Worm (Caenorhabditis elegans) whole organism, early embryonic: ENCODE data around the gene clc-6.

ENCODE experiments used
- B0310.2 ChIP-seq: sonication (generic microtip); optimal IDR thresholded peaks from 2 replicates; lab custom pipeline; 2016; ENCODE audit warnings: mild to moderate bottlenecking, missing genetic modification characterization, missing compliant biosample characterization
- F13C5.2 ChIP-seq: sonication (generic microtip); optimal IDR thresholded peaks from 2 replicates; lab custom pipeline; 2017; ENCODE audit warnings: mild to moderate bottlenecking, missing genetic modification characterization, inconsistent platforms, missing compliant biosample characterization
- aly-1 ChIP-seq: sonication (generic microtip); optimal IDR thresholded peaks from 2 replicates; lab custom pipeline; 2016; ENCODE audit warnings: missing genetic modification characterization, missing compliant biosample characterization
- ama-1 ChIP-seq: fragments of 150-350 bp; optimal IDR thresholded peaks from 2 replicates; lab custom pipeline; 2014
- ceh-13 ChIP-seq: fragments of 200-800 bp; sonication (Bioruptor generic); optimal IDR thresholded peaks from 2 replicates; lab custom pipeline; 2018; ENCODE audit warnings: mild to moderate bottlenecking, missing genetic modification characterization, missing compliant biosample characterization
- ceh-36 ChIP-seq: sonication (generic microtip); optimal IDR thresholded peaks from 2 replicates; lab custom pipeline; 2016; ENCODE audit warnings: missing genetic modification characterization, inconsistent platforms, missing compliant biosample characterization
- ets-7 ChIP-seq: sonication (generic microtip); optimal IDR thresholded peaks from 2 replicates; lab custom pipeline; 2016; ENCODE audit warnings: missing genotype, missing genetic modification characterization, missing compliant biosample characterization
- flt-1 ChIP-seq: fragments of 200-800 bp; sonication (Bioruptor generic); IDR thresholded peaks from 2 replicates; pipeline ENCODE4 v1.3.6; 2022; ENCODE audit warnings: missing genetic modification characterization, missing compliant biosample characterization
- hmbx-1 ChIP-seq: sonication (generic microtip); optimal IDR thresholded peaks from 2 replicates; lab custom pipeline; 2016; ENCODE audit warnings: mild to moderate bottlenecking, missing genetic modification characterization, missing compliant biosample characterization
- hmg-4 ChIP-seq: fragments of 200-800 bp; sonication (Bioruptor generic); optimal IDR thresholded peaks from 2 replicates; lab custom pipeline; 2018; ENCODE audit warnings: mild to moderate bottlenecking, missing genetic modification characterization, missing compliant biosample characterization
- hnd-1 ChIP-seq: sonication (generic microtip); optimal IDR thresholded peaks from 2 replicates; lab custom pipeline; 2016; ENCODE audit warnings: missing genetic modification characterization, missing compliant biosample characterization
- pes-1 ChIP-seq: fragments of 200-800 bp; sonication (Bioruptor generic); IDR thresholded peaks from 2 replicates; pipeline ENCODE4 v1.3.6; 2022; ENCODE audit warnings: missing genetic modification reagents, missing genetic modification characterization, missing compliant biosample characterization
- scrt-1 ChIP-seq: fragments of 200-800 bp; sonication (Bioruptor generic); IDR thresholded peaks from 2 replicates; pipeline ENCODE4 v1.3.6; 2022; ENCODE audit warnings: missing genetic modification characterization, missing compliant biosample characterization
- sea-1 ChIP-seq: fragments of 200-800 bp; sonication (Bioruptor generic); conservative IDR thresholded peaks from 2 replicates; pipeline ENCODE4 v1.3.6; 2022; ENCODE audit warnings: missing genetic modification characterization, missing compliant biosample characterization
- tbx-11 ChIP-seq: fragments of 200-800 bp; sonication (Bioruptor generic); IDR thresholded peaks from 2 replicates; pipeline ENCODE4 v1.3.6; 2022; ENCODE audit warnings: missing genetic modification characterization, missing compliant biosample characterization
- tbx-37 ChIP-seq: fragments of 200-800 bp; sonication (Bioruptor generic); conservative IDR thresholded peaks from 2 replicates; pipeline ENCODE4 v1.3.6; 2022; ENCODE audit warnings: missing genetic modification reagents, missing genetic modification characterization, missing compliant biosample characterization
- tra-4 ChIP-seq: sonication (generic microtip); optimal IDR thresholded peaks from 2 replicates; lab custom pipeline; 2017; ENCODE audit warnings: missing genetic modification characterization, missing compliant biosample characterization

The clc-6 gene

ce11 chrV:11174663-11175062, 21.3 kb downstream of the clc-6 start:
- TF ChIP-seq tbx-37 (GFP tag; lab: Robert Waterston, UW) (no peak), hmbx-1 (no peak)

ce11 chrV:11172667-11173066, 23.3 kb downstream of the clc-6 start:
- TF ChIP-seq ceh-36 (tag; lab: Kevin White, UChicago) (no peak), scrt-1 (GFP tag; lab: Robert Waterston, UW) (no peak), tbx-11 (GFP tag; lab: Robert Waterston, UW) (no peak), B0310.2 (tag; lab: Kevin White, UChicago) (no peak), hmbx-1 (no peak), sea-1 (no peak), pes-1 (GFP tag; lab: Robert Waterston, UW) (no peak), tbx-37 (GFP tag; lab: Robert Waterston, UW) (no peak), flt-1 (GFP tag; lab: Robert Waterston, UW) (no peak), ceh-13 (GFP tag; lab: Kevin White, UChicago) (no peak)

ce11 chrV:11171906-11172305, 24.1 kb downstream of the clc-6 start, which contains the start of gene T19C4.5:
T19C4.5 (plus strand) TSS chrV:11172213.
- TF ChIP-seq scrt-1 (GFP tag; lab: Robert Waterston, UW), result no peak
- no peak for TF ChIP-seq ceh-36 (tag; lab: Kevin White, UChicago)
- no peak for TF ChIP-seq hmg-4 (GFP tag; lab: Kevin White, UChicago)

- TF ChIP-seq tbx-37 (GFP tag; lab: Robert Waterston, UW), result no peak
- TF ChIP-seq pes-1 (GFP tag; lab: Robert Waterston, UW), result no peak
- TF ChIP-seq scrt-1 (GFP tag; lab: Robert Waterston, UW), result no peak
- no peak for TF ChIP-seq F13C5.2 (tag; lab: Kevin White, UChicago)
- TF ChIP-seq tra-4 (tag; lab: Kevin White, UChicago), result no peak
- no peak for TF ChIP-seq B0310.2 (tag; lab: Kevin White, UChicago)
- TF ChIP-seq hmg-4 (GFP tag; lab: Kevin White, UChicago), result no peak
- no peak for TF ChIP-seq ceh-13 (GFP tag; lab: Kevin White, UChicago)
- TF ChIP-seq sea-1, result no peak
- TF ChIP-seq hnd-1, result no peak
- no peak for TF ChIP-seq hmbx-1
- TF ChIP-seq ama-1 (lab: Kevin White, UChicago), result no peak
- TF ChIP-seq ceh-36 (tag; lab: Kevin White, UChicago), result no peak
- TF ChIP-seq ets-7, result no peak
- TF ChIP-seq aly-1 (tag; lab: Kevin White, UChicago), result no peak
- TF ChIP-seq flt-1 (GFP tag; lab: Robert Waterston, UW), result no peak
Observed at ce11 chrV:11170564-11171329, 25.3 kb downstream of the clc-6 start.

- no peak for TF ChIP-seq sea-1
- TF ChIP-seq hmbx-1, result no peak
- TF ChIP-seq ceh-36 (tag; lab: Kevin White, UChicago), result no peak
- TF ChIP-seq aly-1 (tag; lab: Kevin White, UChicago), result no peak
- TF ChIP-seq ets-7, result no peak
- no peak for TF ChIP-seq ceh-13 (GFP tag; lab: Kevin White, UChicago)
- TF ChIP-seq scrt-1 (GFP tag; lab: Robert Waterston, UW), result no peak
- no peak for TF ChIP-seq pes-1 (GFP tag; lab: Robert Waterston, UW)
- TF ChIP-seq B0310.2 (tag; lab: Kevin White, UChicago), result no peak
- TF ChIP-seq tbx-37 (GFP tag; lab: Robert Waterston, UW), result no peak
- TF ChIP-seq ama-1 (lab: Kevin White, UChicago), result no peak
- TF ChIP-seq hnd-1, result no peak
- no peak for TF ChIP-seq F13C5.2 (tag; lab: Kevin White, UChicago)
- no peak for TF ChIP-seq tbx-11 (GFP tag; lab: Robert Waterston, UW)
- TF ChIP-seq hmg-4 (GFP tag; lab: Kevin White, UChicago), result no peak
Observed at ce11 chrV:11167745-11168144, 28.3 kb downstream of the clc-6 start.

- no peak for TF ChIP-seq ceh-13 (GFP tag; lab: Kevin White, UChicago)
- no peak for TF ChIP-seq tbx-37 (GFP tag; lab: Robert Waterston, UW)
- no peak for TF ChIP-seq ama-1 (lab: Kevin White, UChicago)
- no peak for TF ChIP-seq aly-1 (tag; lab: Kevin White, UChicago)
- TF ChIP-seq F13C5.2 (tag; lab: Kevin White, UChicago), result no peak
Observed at ce11 chrV:11164475-11164874, 31.5 kb downstream of the clc-6 start, which contains the start of gene srg-40. srg-40 (minus strand) TSS chrV:11164575.

- TF ChIP-seq hmg-4 (GFP tag; lab: Kevin White, UChicago), result no peak
- no peak for TF ChIP-seq sea-1
- TF ChIP-seq F13C5.2 (tag; lab: Kevin White, UChicago), result no peak
- TF ChIP-seq hnd-1, result no peak
Observed at ce11 chrV:11161791-11162190, 34.2 kb downstream of the clc-6 start, which contains the start of gene srg-41. srg-41 (minus strand) TSS chrV:11161891.

ce11 chrV:11157947-11158346, 38.1 kb downstream of the clc-6 start, which contains the start of gene srg-42:
srg-42 (minus strand) TSS chrV:11158047.
- TF ChIP-seq hmg-4 (GFP tag; lab: Kevin White, UChicago), result no peak
- TF ChIP-seq scrt-1 (GFP tag; lab: Robert Waterston, UW), result no peak
- TF ChIP-seq aly-1 (tag; lab: Kevin White, UChicago), result no peak
- TF ChIP-seq F13C5.2 (tag; lab: Kevin White, UChicago), result no peak
